Worm (Caenorhabditis elegans) whole organism, L3 larva: Measurements from ENCODE around the gene srh-100.

Source experiments
- ama-1 ChIP-seq: fragments of 150-350 bp; optimal IDR thresholded peaks from 2 replicates; lab custom pipeline; 2018
- elt-1 ChIP-seq: fragments of 150-350 bp; optimal IDR thresholded peaks from 2 replicates; lab custom pipeline; 2014; ENCODE audit warnings: missing biosample characterization, missing genetic modification characterization
- elt-3 ChIP-seq, 3 experiments: fragments of 150-350 bp in 1 of 3; sonication (generic microtip) in 2 of 3; optimal IDR thresholded peaks; 2 replicates in 2 of 3; 4 replicates in 1 of 3; lab custom pipeline; 2014 to 2017; ENCODE audit warnings: missing biosample characterization in 3 of 3, missing genetic modification characterization in 3 of 3
- fkh-10 ChIP-seq: sonication (generic microtip); optimal IDR thresholded peaks from 2 replicates; lab custom pipeline; 2017; ENCODE audit warnings: missing biosample characterization, missing genetic modification reagents, missing genetic modification characterization
- jun-1 ChIP-seq: fragments of 150-350 bp; optimal IDR thresholded peaks from 2 replicates; lab custom pipeline; 2014; ENCODE audit warnings: missing biosample characterization, missing genetic modification reagents, missing genetic modification characterization
- mdl-1 ChIP-seq: fragments of 150-350 bp; optimal IDR thresholded peaks from 2 replicates; lab custom pipeline; 2014; ENCODE audit warnings: missing biosample characterization, missing genetic modification characterization
- mml-1 ChIP-seq: fragments of 150-350 bp; sonication (generic microtip); optimal IDR thresholded peaks from 3 replicates; lab custom pipeline; 2014; ENCODE audit warnings: missing biosample characterization, missing genetic modification characterization
- nhr-11 ChIP-seq: fragments of 150-350 bp; optimal IDR thresholded peaks from 2 replicates; lab custom pipeline; 2014; ENCODE audit warnings: missing biosample characterization, missing genetic modification characterization
- nhr-77 ChIP-seq: fragments of 150-350 bp; optimal IDR thresholded peaks from 2 replicates; lab custom pipeline; 2014; ENCODE audit warnings: missing biosample characterization, missing genetic modification characterization
- sea-2 ChIP-seq: fragments of 150-350 bp; sonication (generic microtip); optimal IDR thresholded peaks from 4 replicates; lab custom pipeline; 2014; ENCODE audit warnings: missing biosample characterization, missing genetic modification reagents, missing genetic modification characterization
- tbx-2 ChIP-seq: sonication (generic microtip); optimal IDR thresholded peaks from 2 replicates; lab custom pipeline; 2016; ENCODE audit warnings: mild to moderate bottlenecking, missing genetic modification characterization, missing compliant biosample characterization

ce11 chrII:3699591-3699990, 14.9 kb downstream of the srh-100 start, which contains the start of gene srx-104:
- TF ChIP-seq nhr-77 (tag; lab: Kevin White, UChicago) (no peak), jun-1 (tag; lab: Kevin White, UChicago) (no peak), mml-1 (tag; lab: Kevin White, UChicago) (no peak), sea-2 (GFP tag; lab: Kevin White, UChicago) (no peak), mdl-1 (tag; lab: Kevin White, UChicago) (no peak), tbx-2 (tag; lab: Kevin White, UChicago) (no peak), fkh-10 (no peak), elt-1 (tag; lab: Kevin White, UChicago) (no peak), nhr-11 (tag; lab: Kevin White, UChicago) (no peak), ama-1 (lab: Kevin White, UChicago) (no peak), elt-3 (tag; optimal IDR thresholded peaks at IDR 0.05; lab: Kevin White, UChicago) (no peak)
